Fruit fly (Drosophila melanogaster) whole organism, embryonic: ENCODE data around the gene CG31288.
A peak's percentile ranks its signal among the peaks of the same experiment; 100 is the strongest.

Source experiments
- B-H2 ChIP-seq: fragments of 200-800 bp; sonication (Bioruptor generic); optimal IDR thresholded peaks from 2 replicates; lab custom pipeline; 2018; ENCODE audit warnings: missing biosample characterization, mild to moderate bottlenecking, missing genetic modification characterization
- CG10147 ChIP-seq: fragments of 200-800 bp; sonication (Bioruptor generic); optimal IDR thresholded peaks from 2 replicates; lab custom pipeline; 2019; ENCODE audit warnings: missing biosample characterization, mild to moderate bottlenecking, missing genetic modification characterization, moderate library complexity
- CG12071 ChIP-seq: fragments of 200-800 bp; sonication (Bioruptor generic); optimal IDR thresholded peaks from 3 replicates; lab custom pipeline; 2018; ENCODE audit warnings: missing biosample characterization, mild to moderate bottlenecking, missing genetic modification characterization
- CG13775 ChIP-seq: fragments of 200-800 bp; sonication (Bioruptor generic); optimal IDR thresholded peaks from 3 replicates; lab custom pipeline; 2017; ENCODE audit warnings: missing biosample characterization, mild to moderate bottlenecking, missing genetic modification characterization
- CG15073 ChIP-seq: fragments of 200-800 bp; sonication (Bioruptor generic); optimal IDR thresholded peaks from 2 replicates; lab custom pipeline; 2016; ENCODE audit warnings: missing biosample characterization, missing genetic modification characterization
- CG15696 ChIP-seq: fragments of 200-800 bp; sonication (Bioruptor generic); optimal IDR thresholded peaks from 2 replicates; lab custom pipeline; 2019; ENCODE audit warnings: missing biosample characterization, mild to moderate bottlenecking, missing genetic modification characterization, moderate library complexity
- CG17359 ChIP-seq: fragments of 200-800 bp; sonication (Bioruptor generic); optimal IDR thresholded peaks from 3 replicates; lab custom pipeline; 2018; ENCODE audit warnings: missing biosample characterization, mild to moderate bottlenecking, missing genetic modification characterization, moderate library complexity
- CG17385 ChIP-seq: fragments of 200-800 bp; sonication (Bioruptor generic); optimal IDR thresholded peaks from 3 replicates; lab custom pipeline; 2018; ENCODE audit warnings: missing biosample characterization, mild to moderate bottlenecking, missing genetic modification characterization
- CG4707 ChIP-seq: fragments of 200-800 bp; sonication (Bioruptor generic); optimal IDR thresholded peaks from 2 replicates; lab custom pipeline; 2018; ENCODE audit warnings: missing biosample characterization, mild to moderate bottlenecking, missing genetic modification characterization, moderate library complexity
- CG7357 ChIP-seq: fragments of 200-800 bp; sonication (Bioruptor generic); IDR thresholded peaks from 3 replicates; pipeline ENCODE4 v1.3.6; 2022; ENCODE audit warnings: missing biosample characterization, missing genetic modification characterization
- CG8359 ChIP-seq: fragments of 200-800 bp; sonication (Bioruptor generic); optimal IDR thresholded peaks from 2 replicates; lab custom pipeline; 2017; ENCODE audit warnings: missing biosample characterization, mild to moderate bottlenecking, missing genetic modification characterization, borderline replicate concordance
- CG8924 ChIP-seq: fragments of 200-800 bp; optimal IDR thresholded peaks from 3 replicates; lab custom pipeline; 2019; ENCODE audit warnings: missing biosample characterization, mild to moderate bottlenecking, missing genetic modification characterization, moderate library complexity
- CG9932 ChIP-seq: fragments of 200-800 bp; sonication (Bioruptor generic); IDR thresholded peaks from 2 replicates; pipeline ENCODE4 v1.3.6; 2022; ENCODE audit warnings: missing biosample characterization, missing genetic modification characterization
- CTCF ChIP-seq: fragments of 200-800 bp; sonication (Bioruptor generic); optimal IDR thresholded peaks from 2 replicates; lab custom pipeline; 2017; ENCODE audit warnings: missing biosample characterization, mild to moderate bottlenecking, missing genetic modification characterization, moderate library complexity
- CkIIα-i1 ChIP-seq: fragments of 200-800 bp; sonication (Bioruptor generic); IDR thresholded peaks from 2 replicates; pipeline ENCODE4 v1.3.6; 2022; ENCODE audit warnings: missing biosample characterization, missing genetic modification characterization
- Dbx ChIP-seq: fragments of 200-800 bp; sonication (Bioruptor generic); IDR thresholded peaks from 3 replicates; pipeline ENCODE4 v1.3.6; 2022; ENCODE audit warnings: missing biosample characterization, missing genetic modification characterization
- Dip3 ChIP-seq: fragments of 200-800 bp; sonication (Bioruptor generic); optimal IDR thresholded peaks from 3 replicates; lab custom pipeline; 2016; ENCODE audit warnings: missing biosample characterization, missing genetic modification characterization
- HmgZ ChIP-seq: fragments of 200-800 bp; sonication (Bioruptor generic); optimal IDR thresholded peaks from 2 replicates; lab custom pipeline; 2018; ENCODE audit warnings: missing biosample characterization, mild to moderate bottlenecking, missing genetic modification characterization
- MTF-1 ChIP-seq: fragments of 200-800 bp; sonication (Bioruptor generic); optimal IDR thresholded peaks from 2 replicates; lab custom pipeline; 2018; ENCODE audit warnings: missing biosample characterization, mild to moderate bottlenecking, missing genetic modification characterization, borderline replicate concordance
- Max ChIP-seq: fragments of 200-800 bp; sonication (Bioruptor generic); optimal IDR thresholded peaks from 2 replicates; lab custom pipeline; 2016; ENCODE audit warnings: missing biosample characterization, mild to moderate bottlenecking, missing genetic modification characterization
- NFAT ChIP-seq: fragments of 200-800 bp; sonication (Bioruptor generic); IDR thresholded peaks from 2 replicates; pipeline ENCODE4 v1.3.6; 2022; ENCODE audit warnings: missing biosample characterization, missing genetic modification characterization
- Nf-YA ChIP-seq: fragments of 200-800 bp; sonication (Bioruptor generic); IDR thresholded peaks from 2 replicates; pipeline ENCODE4 v1.3.6; 2022; ENCODE audit warnings: missing biosample characterization, missing genetic modification characterization
- Opbp ChIP-seq: fragments of 200-800 bp; sonication (Bioruptor generic); IDR thresholded peaks from 3 replicates; pipeline ENCODE4 v1.3.6; 2022; ENCODE audit warnings: missing biosample characterization, missing genetic modification characterization; ENCODE audit not compliant: partially characterized antibody
- PHDP ChIP-seq: fragments of 200-800 bp; sonication (Bioruptor generic); optimal IDR thresholded peaks from 3 replicates; lab custom pipeline; 2018; ENCODE audit warnings: missing biosample characterization, mild to moderate bottlenecking, missing genetic modification characterization, moderate library complexity
- Scr ChIP-seq: fragments of 200-800 bp; sonication (Bioruptor generic); IDR thresholded peaks from 2 replicates; pipeline ENCODE4 v1.3.6; 2022; ENCODE audit warnings: missing biosample characterization, missing genetic modification characterization; ENCODE audit not compliant: partially characterized antibody
- Side ChIP-seq: fragments of 200-800 bp; sonication (Bioruptor generic); optimal IDR thresholded peaks from 2 replicates; lab custom pipeline; 2016; ENCODE audit warnings: missing biosample characterization, missing genetic modification characterization
- Sin3A ChIP-seq: fragments of >200 bp; optimal IDR thresholded peaks from 2 replicates; lab custom pipeline; 2018
- Sox100B ChIP-seq: fragments of 200-800 bp; sonication (Bioruptor generic); optimal IDR thresholded peaks from 3 replicates; lab custom pipeline; 2018; ENCODE audit warnings: missing biosample characterization, mild to moderate bottlenecking, missing genetic modification characterization
- Spps ChIP-seq: fragments of 200-800 bp; sonication (Bioruptor generic); optimal IDR thresholded peaks from 2 replicates; lab custom pipeline; 2018; ENCODE audit warnings: missing biosample characterization, mild to moderate bottlenecking, missing genetic modification characterization
- Usf ChIP-seq: fragments of 200-800 bp; sonication (Bioruptor generic); optimal IDR thresholded peaks from 2 replicates; lab custom pipeline; 2017; ENCODE audit warnings: missing genotype, missing biosample characterization, missing genetic modification characterization
- croc ChIP-seq: fragments of 200-800 bp; sonication (Bioruptor generic); conservative IDR thresholded peaks from 3 replicates; pipeline ENCODE4 v1.3.6; 2022; ENCODE audit warnings: missing biosample characterization, missing genetic modification characterization
- dmrt99B ChIP-seq: fragments of 200-800 bp; sonication (Bioruptor generic); optimal IDR thresholded peaks from 2 replicates; lab custom pipeline; 2018; ENCODE audit warnings: missing biosample characterization, mild to moderate bottlenecking, missing genetic modification characterization, moderate library complexity
- dysf ChIP-seq: fragments of 200-800 bp; sonication (Bioruptor generic); IDR thresholded peaks from 3 replicates; pipeline ENCODE4 v1.3.6; 2022; ENCODE audit warnings: missing biosample characterization, missing genetic modification characterization
- en ChIP-seq: fragments of 200-800 bp; sonication (Bioruptor generic); optimal IDR thresholded peaks from 2 replicates; lab custom pipeline; 2016; ENCODE audit warnings: missing biosample characterization, missing genetic modification characterization
- esg ChIP-seq: fragments of 200-800 bp; sonication (Bioruptor generic); conservative IDR thresholded peaks from 2 replicates; pipeline ENCODE4 v1.3.6; 2022; ENCODE audit warnings: missing biosample characterization, missing genetic modification characterization
- fd64A ChIP-seq: fragments of 200-800 bp; sonication (Bioruptor generic); optimal IDR thresholded peaks from 3 replicates; lab custom pipeline; 2018; ENCODE audit warnings: missing biosample characterization, mild to moderate bottlenecking, missing genetic modification characterization
- grn ChIP-seq: fragments of 200-800 bp; sonication (Bioruptor generic); optimal IDR thresholded peaks from 3 replicates; lab custom pipeline; 2017; ENCODE audit warnings: missing biosample characterization, missing genetic modification characterization
- gsb ChIP-seq: fragments of 200-800 bp; sonication (Bioruptor generic); IDR thresholded peaks from 2 replicates; pipeline ENCODE4 v1.3.6; 2022; ENCODE audit warnings: missing biosample characterization, missing genetic modification characterization
- her ChIP-seq: fragments of 200-800 bp; sonication (Bioruptor generic); optimal IDR thresholded peaks from 2 replicates; lab custom pipeline; 2016; ENCODE audit warnings: missing biosample characterization, missing genetic modification characterization
- ken ChIP-seq: fragments of 200-800 bp; sonication (Bioruptor generic); IDR thresholded peaks from 3 replicates; pipeline ENCODE4 v1.3.6; 2022; ENCODE audit warnings: missing biosample characterization, missing genetic modification characterization
- knrl ChIP-seq: fragments of 200-800 bp; sonication (Bioruptor generic); IDR thresholded peaks from 3 replicates; pipeline ENCODE4 v1.3.6; 2022; ENCODE audit warnings: missing biosample characterization, missing genetic modification characterization; ENCODE audit not compliant: partially characterized antibody
- nau ChIP-seq: fragments of 200-800 bp; sonication (Bioruptor generic); optimal IDR thresholded peaks from 3 replicates; lab custom pipeline; 2017; ENCODE audit warnings: missing biosample characterization, mild to moderate bottlenecking, missing genetic modification characterization, missing genetic modification reagents
- org-1 ChIP-seq: fragments of 200-800 bp; sonication (Bioruptor generic); optimal IDR thresholded peaks from 2 replicates; lab custom pipeline; 2017; ENCODE audit warnings: missing biosample characterization, missing genetic modification characterization
- otp ChIP-seq: fragments of 200-800 bp; sonication (Bioruptor generic); IDR thresholded peaks from 3 replicates; pipeline ENCODE4, ENCODE4 v1.3.6; 2022; ENCODE audit warnings: missing biosample characterization, missing genetic modification characterization
- peb ChIP-seq: fragments of 200-800 bp; sonication (Bioruptor generic); IDR thresholded peaks from 2 replicates; pipeline ENCODE4 v1.3.6; 2022; ENCODE audit warnings: missing biosample characterization, missing genetic modification characterization
- prd ChIP-seq, 3 experiments: fragments of >200 bp in 2 of 3; fragments of 200-800 bp in 1 of 3; sonication (Bioruptor generic) in 1 of 3; optimal IDR thresholded peaks in 2 of 3; IDR thresholded peaks in 1 of 3; 2 replicates in 2 of 3; 3 replicates in 1 of 3; pipeline versions ENCODE4 v1.3.6 to Lab custom; 2017 to 2022; ENCODE audit warnings: missing biosample characterization in 1 of 3, missing genetic modification characterization in 1 of 3
- sima ChIP-seq: fragments of 200-800 bp; sonication (Bioruptor generic); optimal IDR thresholded peaks from 2 replicates; lab custom pipeline; 2016; ENCODE audit warnings: missing biosample characterization, missing genetic modification characterization
- ssp ChIP-seq: fragments of 200-800 bp; sonication (Bioruptor generic); IDR thresholded peaks from 2 replicates; pipeline ENCODE4 v1.3.6; 2022; ENCODE audit warnings: missing biosample characterization, missing genetic modification characterization
- sug ChIP-seq: fragments of 200-800 bp; optimal IDR thresholded peaks from 2 replicates; lab custom pipeline; 2019; ENCODE audit warnings: missing biosample characterization, mild to moderate bottlenecking, missing genetic modification characterization, moderate library complexity
- tll ChIP-seq, 2 experiments: fragments of 200-800 bp in 1 of 2; fragments of >200 bp in 1 of 2; sonication (Bioruptor generic) in 1 of 2; optimal IDR thresholded peaks; 2 replicates each; lab custom pipeline; 2017 to 2019; ENCODE audit warnings: missing biosample characterization in 2 of 2, missing genetic modification characterization in 2 of 2, mild to moderate bottlenecking in 1 of 2, moderate library complexity in 1 of 2
- usp ChIP-seq: fragments of >200 bp; optimal IDR thresholded peaks from 2 replicates; lab custom pipeline; 2017; ENCODE audit warnings: missing biosample characterization, missing genetic modification characterization
- vfl ChIP-seq: fragments of 200-800 bp; sonication (Bioruptor generic); optimal IDR thresholded peaks from 2 replicates; lab custom pipeline; 2016; ENCODE audit warnings: missing biosample characterization, missing genetic modification characterization

The CG31288 gene

DNA sequence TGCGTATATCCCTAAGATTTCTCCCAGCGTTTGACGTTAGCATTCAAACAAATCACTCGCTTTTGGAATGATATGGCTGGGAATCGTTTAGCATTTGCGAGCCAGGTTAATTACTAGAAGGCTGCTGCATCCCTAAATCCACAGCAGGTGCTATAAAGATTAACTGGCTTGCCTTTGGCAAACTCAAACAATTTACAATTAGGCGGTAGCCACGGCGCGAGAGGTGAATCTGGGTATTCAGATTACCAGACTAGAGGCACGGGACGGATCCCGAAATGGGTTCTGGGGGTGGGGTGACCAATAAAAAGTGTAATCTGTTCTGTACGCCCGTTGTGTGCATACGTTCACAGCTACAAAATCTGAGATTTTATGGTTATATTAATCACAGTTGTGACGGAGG, 18.2 kb downstream of the CG31288 start, which contains the start of gene CG11892 (continued):
- TF ChIP-seq esg (no peak), CTCF (GFP tag; lab: Kevin White, UChicago) (no peak), CG9932 (GFP tag; lab: Robert Waterston, UW) (no peak), Max (GFP tag; lab: Kevin White, UChicago) (no peak), ssp (no peak), dmrt99B (tag; lab: Kevin White, UChicago) (peak; percentile 27), CG8359 (GFP tag; lab: Kevin White, UChicago) (peak; percentile 6), Usf (GFP tag; lab: Kevin White, UChicago) (no peak), prd (optimal IDR thresholded peaks at IDR 0.05; lab: Kevin White, UChicago) (no peak), prd (GFP tag; IDR thresholded peaks at IDR 0.05; lab: Robert Waterston, UW) (no peak), peb (GFP tag; lab: Robert Waterston, UW) (no peak), CG4707 (GFP tag; lab: Kevin White, UChicago) (peak; percentile 39), ken (GFP tag; lab: Robert Waterston, UW) (no peak), Scr (GFP tag; lab: Robert Waterston, UW) (no peak), Spps (tag; lab: Kevin White, UChicago) (no peak), Sin3A (no peak), NFAT (GFP tag; lab: Robert Waterston, UW) (no peak), vfl (GFP tag; lab: Kevin White, UChicago) (no peak), CG8924 (tag; lab: Kevin White, UChicago) (no peak), her (GFP tag; lab: Kevin White, UChicago) (peak; percentile 6), knrl (GFP tag; lab: Robert Waterston, UW) (no peak), tll (GFP tag; optimal IDR thresholded peaks at IDR 0.05; lab: Kevin White, UChicago) (no peak), CkIIα-i1 (GFP tag; lab: Robert Waterston, UW) (no peak), Opbp (GFP tag; lab: Robert Waterston, UW) (no peak), en (GFP tag; lab: Kevin White, UChicago) (no peak), B-H2 (GFP tag; lab: Kevin White, UChicago) (peak; percentile 19), CG17359 (tag; lab: Kevin White, UChicago) (peak; percentile 60), MTF-1 (peak; percentile 69), fd64A (GFP tag; lab: Kevin White, UChicago) (peak; percentile 19), Sox100B (peak; percentile 17), CG15073 (GFP tag; lab: Kevin White, UChicago) (no peak), dysf (no peak), Dbx (GFP tag; lab: Robert Waterston, UW) (no peak), PHDP (tag; lab: Kevin White, UChicago) (peak; percentile 58), org-1 (GFP tag; lab: Kevin White, UChicago) (peak; percentile 21), croc (GFP tag; lab: Robert Waterston, UW) (no peak), HmgZ (tag; lab: Kevin White, UChicago) (peak; percentile 32), Nf-YA (no peak), CG7357 (GFP tag; lab: Robert Waterston, UW) (no peak), nau (no peak), CG15696 (tag; lab: Kevin White, UChicago) (no peak), CG12071 (GFP tag; lab: Kevin White, UChicago) (peak; percentile 81), grn (GFP tag; lab: Kevin White, UChicago) (no peak), otp (peak; percentile 45; the same call in 1 of the 3 replicates), Dip3 (no peak), Side (GFP tag; lab: Kevin White, UChicago) (no peak), CG10147 (GFP tag; lab: Kevin White, UChicago) (peak; percentile 27), sima (GFP tag; lab: Kevin White, UChicago) (no peak), CG17385 (GFP tag; lab: Kevin White, UChicago) (peak; percentile 44), usp (GFP tag; lab: Kevin White, UChicago) (no peak), sug (tag; lab: Kevin White, UChicago) (peak; percentile 48), CG13775 (GFP tag; lab: Kevin White, UChicago) (no peak), gsb (GFP tag; lab: Robert Waterston, UW) (no peak)
